Worm (Caenorhabditis elegans) whole organism, L4/young adult: ENCODE results near the gene gut-2.
A peak's percentile ranks its signal among the peaks of the same experiment; 100 is the strongest.

Experiments
- W03F9.2 ChIP-seq: fragments of 150-350 bp; optimal IDR thresholded peaks from 2 replicates; lab custom pipeline; 2014; ENCODE audit warnings: missing biosample characterization, missing genetic modification characterization
- dao-5 ChIP-seq: sonication (generic microtip); optimal IDR thresholded peaks from 2 replicates; lab custom pipeline; 2016; ENCODE audit warnings: missing genotype, missing genetic modification characterization, moderate library complexity, missing compliant biosample characterization
- him-1 ChIP-seq: sonication (generic microtip); optimal IDR thresholded peaks from 2 replicates; lab custom pipeline; 2016; ENCODE audit warnings: missing genotype, missing genetic modification reagents, missing genetic modification characterization, missing compliant biosample characterization

Gene gut-2

DNA sequence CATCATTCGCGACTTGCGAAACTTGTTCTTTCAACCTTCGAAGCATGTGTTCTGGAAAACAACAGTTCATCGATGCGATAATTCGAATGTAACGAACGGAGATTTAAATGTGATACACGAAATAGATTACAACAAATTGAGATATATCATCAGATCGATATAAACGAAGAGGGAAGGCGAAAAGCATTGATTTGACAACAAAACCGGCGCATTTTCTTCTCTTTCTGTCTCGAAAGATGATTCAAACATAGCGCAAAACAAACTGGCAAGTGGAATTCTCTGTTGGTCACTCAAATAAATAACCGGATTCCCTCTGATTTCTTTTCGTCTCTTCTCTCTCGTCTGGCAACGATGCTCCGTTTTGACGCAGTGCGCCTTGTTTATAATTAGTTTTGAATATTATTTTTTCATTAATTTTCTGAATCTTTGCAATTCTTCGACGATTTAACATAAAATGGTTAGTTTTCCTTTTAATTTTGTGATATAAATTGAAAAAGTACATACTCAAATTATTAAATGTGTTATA is at the start of gene gut-2, which contains the start of gene eea-1:
Gene gut-2 (plus strand): TSS at position 369 of the 526 bp plus-strand sequence.
Gene eea-1 (minus strand): TSS at position 51 of the 526 bp plus-strand sequence.
- TF ChIP-seq him-1: no peak
- TF ChIP-seq W03F9.2 (tag; lab: Kevin White, UChicago): peak; percentile 70
- no peak for TF ChIP-seq dao-5 (tag; lab: Kevin White, UChicago)

DNA sequence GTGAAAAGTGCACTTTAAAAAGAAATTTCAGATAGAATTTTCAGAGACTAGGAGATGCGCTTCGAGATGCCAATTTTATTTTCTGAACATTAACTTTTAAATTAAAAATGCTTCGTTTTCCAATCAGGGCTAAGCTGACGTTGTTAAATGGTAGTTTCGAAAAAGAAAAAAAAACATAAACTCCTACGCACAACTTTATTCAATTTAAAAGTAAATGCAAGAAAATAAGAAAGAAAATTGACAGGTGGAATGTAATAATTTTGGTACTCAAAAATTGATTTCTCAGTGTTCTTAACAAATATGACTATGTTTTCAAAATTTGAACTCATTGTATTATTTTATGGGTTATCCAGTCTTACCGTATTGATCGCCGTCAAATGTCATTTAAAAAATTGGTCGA is 44.2 kb upstream of the gut-2 start, which contains the start of gene lurp-2:
Gene lurp-2 (plus strand): TSS at position 301 of the 400 bp plus-strand sequence.
- TF ChIP-seq him-1: no peak
- TF ChIP-seq dao-5 (tag; lab: Kevin White, UChicago): no peak
- no peak for TF ChIP-seq W03F9.2 (tag; lab: Kevin White, UChicago)

DNA sequence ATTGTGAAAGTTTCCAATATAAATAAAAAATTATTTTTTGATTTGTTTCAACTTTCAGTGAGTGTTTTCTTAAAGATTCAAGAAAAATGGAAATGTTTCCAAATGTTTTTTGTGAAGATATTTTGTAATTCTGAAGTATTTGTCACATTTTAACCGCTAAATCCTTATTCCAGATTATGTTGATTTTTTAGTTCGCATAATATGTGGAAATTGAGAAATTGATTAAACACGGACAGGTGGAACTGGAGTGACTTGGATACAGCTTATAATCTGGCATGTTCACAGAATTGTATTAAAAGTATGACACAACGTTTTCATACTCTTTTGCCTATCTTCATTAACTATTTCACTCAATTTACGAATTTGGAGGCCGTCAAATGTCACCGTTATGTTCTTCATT is 42.0 kb upstream of the gut-2 start, which contains the start of gene lurp-3:
Gene lurp-3 (plus strand): TSS at position 301 of the 400 bp plus-strand sequence.
- no peak for TF ChIP-seq dao-5 (tag; lab: Kevin White, UChicago)

DNA sequence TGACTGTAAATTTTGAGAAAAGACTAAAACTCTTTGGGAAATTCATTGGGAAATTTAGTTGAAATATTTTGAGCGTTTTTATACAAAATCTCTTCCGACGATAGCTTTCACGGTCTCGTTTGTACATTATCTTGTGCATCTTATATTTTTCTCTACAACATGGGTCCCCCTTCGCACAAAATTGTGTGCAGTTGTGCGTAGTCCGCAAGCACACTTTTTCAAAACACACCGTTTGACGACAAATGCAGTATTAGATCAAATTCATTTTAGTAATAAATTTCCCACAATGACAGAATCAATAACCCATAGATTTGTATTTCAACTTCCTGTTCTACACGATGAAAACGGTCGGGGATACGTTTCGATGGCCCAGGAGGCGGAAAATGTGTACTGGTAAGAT is 39.6 kb upstream of the gut-2 start, which contains the start of gene F25H9.2:
Gene F25H9.2 (plus strand): TSS at position 226 of the 400 bp plus-strand sequence.
- no peak for TF ChIP-seq dao-5 (tag; lab: Kevin White, UChicago)
- TF ChIP-seq him-1: no peak
- no peak for TF ChIP-seq W03F9.2 (tag; lab: Kevin White, UChicago)

DNA sequence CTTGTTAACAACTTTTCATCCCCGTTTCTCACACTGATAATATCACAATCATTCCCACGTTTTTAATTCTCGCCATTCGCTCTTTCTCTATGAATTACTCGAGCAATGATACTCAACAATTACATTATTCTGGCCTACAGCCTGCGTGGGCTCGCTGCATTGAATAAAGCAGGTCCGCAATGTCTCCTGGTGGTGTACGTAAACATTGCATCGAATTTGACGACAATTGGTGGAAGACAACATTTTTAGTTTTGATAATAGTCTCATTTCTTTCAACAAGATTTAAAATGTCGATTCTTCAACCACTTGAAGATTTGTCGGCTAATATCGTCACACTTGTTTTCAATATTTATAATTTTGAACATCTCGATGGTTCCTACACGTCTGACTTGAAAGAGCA is 38.2 kb upstream of the gut-2 start, which contains the start of gene bath-39:
Gene bath-39 (plus strand): TSS at position 137 of the 400 bp plus-strand sequence.
- TF ChIP-seq W03F9.2 (tag; lab: Kevin White, UChicago): no peak
- no peak for TF ChIP-seq him-1
- TF ChIP-seq dao-5 (tag; lab: Kevin White, UChicago): no peak

DNA sequence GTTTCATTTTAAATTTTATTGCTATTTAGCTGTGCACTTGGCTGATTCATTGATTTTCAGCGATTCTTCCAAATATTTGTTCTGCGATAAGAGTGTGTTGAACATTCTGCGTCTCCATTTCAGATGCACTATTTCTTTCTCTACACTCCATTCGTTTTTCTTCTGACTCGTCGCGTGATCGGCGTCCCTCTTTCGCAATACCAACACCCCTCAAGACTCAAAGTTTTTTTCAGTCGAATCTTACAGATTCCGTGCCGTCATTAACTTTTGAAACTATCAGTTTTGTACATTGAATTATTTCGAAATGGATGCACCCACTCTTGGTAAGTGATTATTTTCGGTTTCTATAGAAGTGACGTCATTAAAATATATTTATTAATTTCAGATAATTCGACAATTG is 34.5 kb upstream of the gut-2 start, which contains the start of gene frm-10:
Gene frm-10 (plus strand): TSS at position 234 of the 400 bp plus-strand sequence.
- TF ChIP-seq him-1 (no peak), W03F9.2 (tag; lab: Kevin White, UChicago) (peak; percentile 55)

DNA sequence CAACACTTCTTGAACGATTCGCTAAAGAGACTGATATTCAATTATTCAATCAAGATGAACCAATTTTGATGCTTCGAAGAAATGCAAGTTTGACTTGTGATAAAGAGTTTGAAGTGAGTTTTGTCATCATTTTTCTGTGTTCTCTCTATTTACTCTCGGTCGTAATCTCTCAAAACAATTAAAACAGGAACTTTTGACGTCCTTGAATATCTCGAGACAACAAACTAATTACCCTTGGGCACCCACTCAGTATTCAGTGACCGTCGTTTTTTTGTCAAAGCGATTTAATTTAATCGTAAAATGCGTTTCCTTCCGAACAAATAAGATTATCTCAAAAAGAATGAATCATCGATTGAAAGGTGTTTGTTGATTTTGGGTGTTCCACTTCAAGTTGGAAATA is 33.4 kb upstream of the gut-2 start:
- TF ChIP-seq him-1 (no peak), W03F9.2 (tag; lab: Kevin White, UChicago) (no peak), dao-5 (tag; lab: Kevin White, UChicago) (no peak)

DNA sequence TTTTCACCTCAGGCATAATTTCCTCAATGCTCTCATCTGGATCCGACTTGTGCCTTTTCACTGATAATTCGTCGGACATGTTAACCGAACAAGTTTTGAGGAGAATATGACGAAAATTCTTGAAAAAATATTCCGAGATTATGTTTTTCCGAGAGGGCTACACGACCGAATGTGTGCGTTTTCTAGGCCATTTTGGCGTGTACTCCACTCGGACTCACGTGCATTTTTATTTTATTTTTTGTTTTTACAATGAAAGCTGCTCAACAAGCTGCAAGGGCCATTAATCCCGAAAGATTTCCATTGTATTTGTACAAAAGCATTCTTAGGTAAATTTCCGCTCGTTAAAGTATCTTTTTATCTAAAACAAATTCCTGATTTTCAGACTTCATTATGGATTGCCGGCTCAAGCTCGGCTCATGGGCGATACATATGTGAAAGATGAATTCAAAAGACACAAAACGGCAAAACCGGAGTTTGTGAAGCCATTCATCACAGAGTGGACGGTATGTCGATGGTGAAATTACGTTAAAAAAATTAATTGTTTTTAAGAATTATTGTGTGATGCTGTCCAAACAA is 29.2 kb upstream of the gut-2 start, which contains the start of the genes F25H9.6 and F25H9.7:
Gene F25H9.6 (minus strand): TSS at position 172 of the 576 bp plus-strand sequence.
Gene F25H9.7 (plus strand): TSS at position 187 of the 576 bp plus-strand sequence.
- TF ChIP-seq dao-5 (tag; lab: Kevin White, UChicago) (no peak), him-1 (peak; percentile 80), W03F9.2 (tag; lab: Kevin White, UChicago) (peak; percentile 73)

DNA sequence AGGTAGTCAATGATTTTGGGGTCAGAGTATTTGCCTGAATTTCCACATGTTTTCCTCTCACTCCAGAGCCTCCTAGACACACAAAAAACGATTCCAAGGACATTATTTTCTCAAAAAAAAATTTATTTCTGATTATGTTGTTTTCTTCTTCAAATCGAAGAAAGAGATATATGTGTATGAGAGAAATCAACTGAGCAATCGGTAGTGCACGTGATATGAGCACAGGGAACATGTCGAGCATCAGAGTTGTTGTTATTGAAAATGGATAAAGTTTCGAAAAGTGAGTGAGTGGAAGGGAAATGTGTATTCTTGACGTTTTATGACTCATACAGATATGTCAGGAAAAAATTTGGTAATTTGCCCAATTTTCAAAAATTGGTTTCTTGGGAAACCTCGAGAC is 25.4 kb upstream of the gut-2 start:
- TF ChIP-seq dao-5 (tag; lab: Kevin White, UChicago) (no peak), W03F9.2 (tag; lab: Kevin White, UChicago) (no peak), him-1 (no peak)

DNA sequence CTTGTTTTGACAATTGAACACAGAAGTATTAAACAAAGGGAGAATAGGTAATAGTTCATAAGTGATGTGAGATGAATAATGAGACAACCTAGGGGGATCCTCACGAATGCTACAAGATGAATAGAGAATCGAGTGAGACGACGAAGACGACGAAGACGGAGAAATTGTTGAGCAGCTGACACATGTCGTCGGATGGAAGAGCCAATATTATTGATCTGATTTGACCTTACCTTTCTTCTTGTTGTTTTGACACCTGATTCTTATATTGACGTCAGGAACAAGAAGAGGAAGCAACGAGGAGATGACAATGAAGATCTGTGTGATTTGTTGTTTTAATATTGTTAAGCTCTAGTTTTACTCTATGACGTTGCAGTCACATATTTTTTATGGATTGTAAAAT is 24.0 kb upstream of the gut-2 start, which contains the start of gene T10G3.1:
Gene T10G3.1 (minus strand): TSS at position 213 of the 400 bp plus-strand sequence.
- no peak for TF ChIP-seq him-1
- no peak for TF ChIP-seq W03F9.2 (tag; lab: Kevin White, UChicago)
- no peak for TF ChIP-seq dao-5 (tag; lab: Kevin White, UChicago)

DNA sequence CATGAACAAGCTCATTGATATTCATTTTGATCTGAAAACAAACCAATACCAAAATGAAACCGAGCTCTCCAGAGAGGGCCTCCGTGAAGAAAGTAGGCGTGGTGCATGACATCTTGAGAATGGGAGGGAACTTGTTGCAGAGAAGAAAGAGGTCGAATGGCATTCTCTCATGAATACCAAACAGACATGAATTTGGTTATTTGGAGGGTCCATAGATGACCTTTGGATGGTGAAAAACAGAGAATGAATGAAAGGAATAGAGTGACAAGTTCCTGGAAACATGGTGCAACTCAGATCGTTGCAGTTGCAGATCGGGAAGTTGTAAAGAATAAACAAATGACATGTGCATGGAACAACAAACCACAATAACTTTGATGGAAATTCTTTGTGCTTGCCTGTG is 21.1 kb upstream of the gut-2 start, which contains the start of gene T10G3.8:
Gene T10G3.8 (minus strand): TSS at position 101 of the 400 bp plus-strand sequence.
- no peak for TF ChIP-seq W03F9.2 (tag; lab: Kevin White, UChicago)
- no peak for TF ChIP-seq him-1
- TF ChIP-seq dao-5 (tag; lab: Kevin White, UChicago): no peak

DNA sequence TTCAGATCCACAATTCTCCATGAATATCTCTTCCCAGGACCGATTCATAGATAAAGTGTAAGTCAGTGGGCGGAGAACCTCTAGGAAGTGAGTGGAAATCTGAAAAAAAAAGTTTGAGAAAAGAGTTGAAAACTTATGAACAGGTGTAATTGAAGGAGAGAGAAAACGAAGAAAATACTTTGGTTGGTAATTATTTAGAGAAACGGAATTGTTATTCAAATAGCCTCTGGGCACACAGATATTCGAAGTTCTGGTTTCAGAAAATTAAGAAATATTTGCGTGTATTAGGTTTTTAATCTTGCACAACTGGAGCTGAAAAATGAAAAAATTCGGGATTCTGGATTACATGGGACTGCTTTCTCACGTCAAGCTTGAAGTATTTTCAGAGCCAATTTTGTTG is 17.7 kb upstream of the gut-2 start, which contains the start of gene T10G3.2:
Gene T10G3.2 (minus strand): TSS at position 101 of the 400 bp plus-strand sequence.
- TF ChIP-seq W03F9.2 (tag; lab: Kevin White, UChicago) (no peak), dao-5 (tag; lab: Kevin White, UChicago) (no peak), him-1 (no peak)

DNA sequence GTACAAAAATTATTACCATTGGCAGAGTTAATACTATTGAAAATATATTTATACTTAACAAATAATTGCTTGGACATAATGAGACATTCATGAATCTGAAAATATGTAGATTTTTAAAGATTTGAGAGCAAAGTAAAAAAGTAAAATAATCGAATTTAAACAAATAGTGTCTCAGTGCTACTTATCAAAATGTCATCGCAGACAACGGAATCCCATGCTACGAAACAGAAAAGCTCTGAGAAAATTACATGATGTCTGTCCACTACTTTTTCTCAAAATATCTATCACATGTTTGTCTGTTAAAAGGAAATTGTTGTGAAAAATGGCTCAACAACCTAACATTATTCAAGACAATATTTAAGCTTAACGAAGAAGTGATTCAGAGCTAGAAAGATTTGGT is 13.2 kb upstream of the gut-2 start, which contains the start of gene T10G3.4:
Gene T10G3.4 (minus strand): TSS at position 101 of the 400 bp plus-strand sequence.
- no peak for TF ChIP-seq W03F9.2 (tag; lab: Kevin White, UChicago)
- TF ChIP-seq dao-5 (tag; lab: Kevin White, UChicago): no peak
- no peak for TF ChIP-seq him-1

DNA sequence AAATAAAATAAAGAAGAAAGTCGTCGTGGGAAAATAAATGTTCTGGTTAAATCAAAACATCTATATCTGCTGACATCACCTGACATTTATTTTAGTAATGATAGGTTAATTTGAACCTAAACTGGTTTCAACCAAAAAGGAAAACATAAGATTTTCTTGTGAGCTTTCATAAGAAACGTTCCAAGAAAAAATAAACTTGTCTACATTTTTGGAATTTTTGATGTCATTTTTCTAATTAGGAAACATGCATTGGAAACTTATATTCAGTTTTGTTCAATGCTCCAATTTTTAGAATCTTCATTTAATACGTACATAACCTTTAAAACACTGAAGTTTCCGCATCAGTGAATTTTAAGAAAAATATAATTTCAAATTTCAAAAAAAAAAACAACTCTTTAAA is 11.8 kb upstream of the gut-2 start:
- TF ChIP-seq him-1 (no peak), dao-5 (tag; lab: Kevin White, UChicago) (no peak), W03F9.2 (tag; lab: Kevin White, UChicago) (no peak)
